Fruit fly (Drosophila melanogaster) whole organism, embryonic: Measurements from ENCODE around the gene beat-Va.
A peak's percentile ranks its signal among the peaks of the same experiment; 100 is the strongest.

ENCODE experiments used
- B-H2 ChIP-seq: fragments of 200-800 bp; sonication (Bioruptor generic); optimal IDR thresholded peaks from 2 replicates; lab custom pipeline; 2018; ENCODE audit warnings: missing biosample characterization, mild to moderate bottlenecking, missing genetic modification characterization
- CG11504 ChIP-seq: fragments of 200-800 bp; sonication (Bioruptor generic); optimal IDR thresholded peaks from 3 replicates; lab custom pipeline; 2019; ENCODE audit warnings: missing biosample characterization, mild to moderate bottlenecking, missing genetic modification characterization, moderate library complexity
- CG15514 ChIP-seq: fragments of 200-800 bp; sonication (Bioruptor generic); optimal IDR thresholded peaks from 3 replicates; lab custom pipeline; 2017; ENCODE audit warnings: missing biosample characterization, missing genetic modification characterization, mild to moderate bottlenecking, moderate library complexity, missing genetic modification reagents
- CG18262 ChIP-seq: fragments of 200-800 bp; optimal IDR thresholded peaks from 3 replicates; lab custom pipeline; 2019; ENCODE audit warnings: missing biosample characterization, mild to moderate bottlenecking, missing genetic modification characterization, moderate library complexity
- CG18599 ChIP-seq: fragments of 200-800 bp; sonication (Bioruptor generic); optimal IDR thresholded peaks from 3 replicates; lab custom pipeline; 2017; ENCODE audit warnings: missing biosample characterization, missing genetic modification characterization, mild to moderate bottlenecking, moderate library complexity, missing genetic modification reagents
- CG2678 ChIP-seq: fragments of 200-800 bp; sonication (Bioruptor generic); optimal IDR thresholded peaks from 3 replicates; lab custom pipeline; 2019; ENCODE audit warnings: missing biosample characterization, mild to moderate bottlenecking, missing genetic modification characterization, moderate library complexity
- CG32532 ChIP-seq: fragments of 200-800 bp; sonication (Bioruptor generic); IDR thresholded peaks from 2 replicates; pipeline ENCODE4 v1.3.6; 2022; ENCODE audit warnings: missing biosample characterization, missing genetic modification characterization
- CG3995 ChIP-seq: fragments of 200-800 bp; sonication (Bioruptor generic); optimal IDR thresholded peaks from 3 replicates; lab custom pipeline; 2016; ENCODE audit warnings: missing biosample characterization, missing genetic modification characterization
- CG7556 ChIP-seq: fragments of 200-800 bp; sonication (Bioruptor generic); optimal IDR thresholded peaks from 2 replicates; lab custom pipeline; 2017; ENCODE audit warnings: missing biosample characterization, mild to moderate bottlenecking, missing genetic modification characterization
- CG7839 ChIP-seq: fragments of 200-800 bp; sonication (Bioruptor generic); optimal IDR thresholded peaks from 3 replicates; lab custom pipeline; 2018; ENCODE audit warnings: missing biosample characterization, mild to moderate bottlenecking, missing genetic modification characterization, moderate library complexity
- CG8388 ChIP-seq: fragments of 200-800 bp; sonication (Bioruptor generic); optimal IDR thresholded peaks from 2 replicates; lab custom pipeline; 2019; ENCODE audit warnings: missing biosample characterization, mild to moderate bottlenecking, missing genetic modification characterization, moderate library complexity
- CG9727 ChIP-seq: fragments of 200-800 bp; sonication (Bioruptor generic); optimal IDR thresholded peaks from 3 replicates; lab custom pipeline; 2017; ENCODE audit warnings: missing biosample characterization, mild to moderate bottlenecking, missing genetic modification characterization
- CTCF ChIP-seq: fragments of 200-800 bp; sonication (Bioruptor generic); optimal IDR thresholded peaks from 2 replicates; lab custom pipeline; 2017; ENCODE audit warnings: missing biosample characterization, mild to moderate bottlenecking, missing genetic modification characterization, moderate library complexity
- Ets65A ChIP-seq: fragments of 200-800 bp; sonication (Bioruptor generic); peaks from one replicate; lab custom pipeline; 2016; ENCODE audit warnings: missing biosample characterization, missing genetic modification characterization
- Fer1 ChIP-seq: fragments of 200-800 bp; sonication (Bioruptor generic); optimal IDR thresholded peaks from 2 replicates; lab custom pipeline; 2017; ENCODE audit warnings: missing biosample characterization, mild to moderate bottlenecking, missing genetic modification characterization
- H15 ChIP-seq: fragments of 200-800 bp; sonication (Bioruptor generic); IDR thresholded peaks from 3 replicates; pipeline ENCODE4 v1.3.6; 2022; ENCODE audit warnings: missing biosample characterization, missing genetic modification characterization
- HLH4C ChIP-seq: fragments of 200-800 bp; sonication (Bioruptor generic); IDR thresholded peaks from 3 replicates; pipeline ENCODE4 v1.3.6; 2022; ENCODE audit warnings: missing biosample characterization, missing genetic modification characterization; ENCODE audit not compliant: partially characterized antibody
- Hr51 ChIP-seq, 2 experiments: fragments of 200-800 bp; sonication (Bioruptor generic); optimal IDR thresholded peaks; 2 replicates in 1 of 2; 3 replicates in 1 of 2; lab custom pipeline; 2016 to 2018; ENCODE audit warnings: missing biosample characterization in 2 of 2, missing genetic modification characterization in 2 of 2, mild to moderate bottlenecking in 1 of 2, moderate library complexity in 1 of 2
- Mad ChIP-seq: fragments of 200-800 bp; sonication (Bioruptor generic); optimal IDR thresholded peaks from 2 replicates; lab custom pipeline; 2016; ENCODE audit warnings: missing biosample characterization, missing genetic modification characterization
- Med ChIP-seq: fragments of 200-800 bp; sonication (Bioruptor generic); peaks from one replicate; lab custom pipeline; 2016; ENCODE audit warnings: missing biosample characterization, missing genetic modification characterization, mild to moderate bottlenecking, inconsistent platforms, moderate library complexity
- Meics ChIP-seq: fragments of 200-800 bp; sonication (Bioruptor generic); optimal IDR thresholded peaks from 2 replicates; lab custom pipeline; 2017; ENCODE audit warnings: missing biosample characterization, mild to moderate bottlenecking, missing genetic modification characterization
- Ptx1 ChIP-seq: fragments of 200-800 bp; sonication (Bioruptor generic); IDR thresholded peaks from 2 replicates; pipeline ENCODE4 v1.3.6; 2022; ENCODE audit warnings: missing biosample characterization, missing genetic modification characterization
- Six4 ChIP-seq: fragments of 200-800 bp; sonication (Bioruptor generic); optimal IDR thresholded peaks from 2 replicates; lab custom pipeline; 2016; ENCODE audit warnings: missing biosample characterization, missing genetic modification characterization
- ab ChIP-seq: fragments of 200-800 bp; sonication (Bioruptor generic); optimal IDR thresholded peaks from 2 replicates; lab custom pipeline; 2016; ENCODE audit warnings: missing biosample characterization, missing genetic modification characterization
- bbx ChIP-seq: fragments of 200-800 bp; sonication (Bioruptor generic); IDR thresholded peaks from 2 replicates; pipeline ENCODE4 v1.3.6; 2022; ENCODE audit warnings: missing biosample characterization, missing genetic modification characterization; ENCODE audit not compliant: partially characterized antibody
- cas ChIP-seq: fragments of 200-800 bp; sonication (Bioruptor generic); IDR thresholded peaks from 2 replicates; pipeline ENCODE4 v1.3.6; 2022; ENCODE audit warnings: missing biosample characterization, missing genetic modification characterization
- cwo ChIP-seq: fragments of 200-800 bp; sonication (Bioruptor generic); optimal IDR thresholded peaks from 3 replicates; lab custom pipeline; 2017; ENCODE audit warnings: missing biosample characterization, missing genetic modification characterization, mild to moderate bottlenecking, moderate library complexity, missing genetic modification reagents
- dati ChIP-seq: fragments of 200-800 bp; sonication (Bioruptor generic); IDR thresholded peaks from 2 replicates; pipeline ENCODE4 v1.3.6; 2022; ENCODE audit warnings: missing biosample characterization, missing genetic modification characterization
- dmrt11E ChIP-seq: fragments of 200-800 bp; sonication (Bioruptor generic); optimal IDR thresholded peaks from 3 replicates; lab custom pipeline; 2018; ENCODE audit warnings: missing biosample characterization, mild to moderate bottlenecking, missing genetic modification characterization, moderate library complexity
- dmrt99B ChIP-seq: fragments of 200-800 bp; sonication (Bioruptor generic); optimal IDR thresholded peaks from 2 replicates; lab custom pipeline; 2018; ENCODE audit warnings: missing biosample characterization, mild to moderate bottlenecking, missing genetic modification characterization, moderate library complexity
- eve ChIP-seq, 2 experiments: fragments of >200 bp; optimal IDR thresholded peaks; 2 replicates each; lab custom pipeline; 2017; ENCODE audit warnings: missing biosample characterization in 2 of 2, missing genetic modification characterization in 2 of 2
- gem ChIP-seq: fragments of 200-800 bp; sonication (Bioruptor generic); optimal IDR thresholded peaks from 2 replicates; lab custom pipeline; 2019; ENCODE audit warnings: missing biosample characterization, mild to moderate bottlenecking, missing genetic modification characterization, moderate library complexity
- hkb ChIP-seq, 2 experiments: fragments of 200-800 bp in 1 of 2; fragments of >200 bp in 1 of 2; sonication (Bioruptor generic) in 1 of 2; IDR thresholded peaks in 1 of 2; optimal IDR thresholded peaks in 1 of 2; 2 replicates each; pipeline versions ENCODE4 v1.3.6 to Lab custom; 2017 to 2022; ENCODE audit warnings: missing biosample characterization in 1 of 2, missing genetic modification characterization in 1 of 2
- lab ChIP-seq: fragments of 200-800 bp; sonication (Bioruptor generic); optimal IDR thresholded peaks from 3 replicates; lab custom pipeline; 2017; ENCODE audit warnings: missing biosample characterization, missing genetic modification characterization, mild to moderate bottlenecking, moderate library complexity, missing genetic modification reagents
- pfk ChIP-seq: fragments of 200-800 bp; sonication (Bioruptor generic); optimal IDR thresholded peaks from 2 replicates; lab custom pipeline; 2018; ENCODE audit warnings: missing biosample characterization, mild to moderate bottlenecking, missing genetic modification characterization, moderate library complexity
- scrt ChIP-seq: fragments of 200-800 bp; sonication (Bioruptor generic); optimal IDR thresholded peaks from 2 replicates; lab custom pipeline; 2018; ENCODE audit warnings: missing biosample characterization, mild to moderate bottlenecking, missing genetic modification characterization, moderate library complexity
- sens ChIP-seq: fragments of 200-800 bp; sonication (Bioruptor generic); peaks from one replicate; lab custom pipeline; 2016; ENCODE audit warnings: missing biosample characterization, missing genetic modification characterization
- trem ChIP-seq: fragments of 200-800 bp; optimal IDR thresholded peaks from 3 replicates; lab custom pipeline; 2019; ENCODE audit warnings: missing biosample characterization, mild to moderate bottlenecking, missing genetic modification characterization, moderate library complexity

The beat-Va gene

dm6 chr3R:12827837-12828236 is 20.4 kb downstream of the beat-Va start (continued):
- TF ChIP-seq Med (GFP tag; lab: Kevin White, UChicago): peak; percentile 16
- no peak for TF ChIP-seq B-H2 (GFP tag; lab: Kevin White, UChicago)
- no peak for TF ChIP-seq dmrt11E (tag; lab: Kevin White, UChicago)
- no peak for TF ChIP-seq CG8388 (GFP tag; lab: Kevin White, UChicago)
- no peak for TF ChIP-seq Mad (GFP tag; lab: Kevin White, UChicago)
- TF ChIP-seq scrt (GFP tag; lab: Kevin White, UChicago): no peak
- TF ChIP-seq cwo (GFP tag; lab: Kevin White, UChicago): peak; percentile 23
- TF ChIP-seq CG9727: no peak
- peak; percentile 34; the same call in 1 of the 2 replicates for TF ChIP-seq Ptx1 (GFP tag; lab: Robert Waterston, UW)
- TF ChIP-seq hkb (optimal IDR thresholded peaks at IDR 0.05; lab: Kevin White, UChicago): no peak
- no peak for TF ChIP-seq hkb (GFP tag; IDR thresholded peaks at IDR 0.05; lab: Robert Waterston, UW)
- TF ChIP-seq CG7839 (tag; lab: Kevin White, UChicago): peak; percentile 47
- peak; percentile 17 for TF ChIP-seq dmrt99B (tag; lab: Kevin White, UChicago)
- TF ChIP-seq Meics: peak; percentile 32
- TF ChIP-seq CG18262 (tag; lab: Kevin White, UChicago): no peak
- TF ChIP-seq Six4: no peak
- no peak for TF ChIP-seq trem (tag; lab: Kevin White, UChicago)
- peak; percentile 14 for TF ChIP-seq Fer1 (GFP tag; lab: Kevin White, UChicago)
- peak; percentile 34; the same call in 1 of the 2 replicates for TF ChIP-seq CG32532 (GFP tag; lab: Robert Waterston, UW)

- TF ChIP-seq H15 (no peak), cas (GFP tag; lab: Robert Waterston, UW) (no peak), CG15514 (GFP tag; lab: Kevin White, UChicago) (peak; percentile 9), sens (GFP tag; lab: Kevin White, UChicago) (peak; percentile 60), CG2678 (peak; percentile 41), eve (GFP tag; optimal IDR thresholded peaks at IDR 0.05; lab: Kevin White, UChicago) (peak in 1 of 2 experiments; percentile 20), CG18599 (GFP tag; lab: Kevin White, UChicago) (peak; percentile 5), ab (GFP tag; lab: Kevin White, UChicago) (no peak), dmrt99B (tag; lab: Kevin White, UChicago) (peak; percentile 19), HLH4C (GFP tag; lab: Robert Waterston, UW) (no peak), Hr51 (GFP tag; optimal IDR thresholded peaks at IDR 0.05; lab: Kevin White, UChicago) (peak in 1 of 2 experiments; percentile 14), lab (peak; percentile 16), CG7839 (tag; lab: Kevin White, UChicago) (peak; percentile 21), Med (GFP tag; lab: Kevin White, UChicago) (peak; percentile 32), bbx (GFP tag; lab: Robert Waterston, UW) (no peak), gem (peak; percentile 17), CG3995 (no peak), CG7556 (GFP tag; lab: Kevin White, UChicago) (peak; percentile 2), CG11504 (peak; percentile 93), dati (GFP tag; lab: Robert Waterston, UW) (no peak)
Measured at dm6 chr3R:12816979-12817594, 31.1 kb downstream of the beat-Va start, which contains the start of gene CG31345. TSS of gene CG31345 (minus strand) at chr3R:12817029.

- TF ChIP-seq Ets65A (GFP tag; lab: Kevin White, UChicago) (peak; percentile 69), pfk (no peak), CTCF (GFP tag; lab: Kevin White, UChicago) (peak; percentile 76), lab (no peak)
Measured at dm6 chr3R:12803288-12803687, 44.9 kb downstream of the beat-Va start.
